Fruit fly (Drosophila melanogaster) whole organism, embryonic: Measurements from ENCODE around the gene CG42866.

ENCODE experiments used
- Bgb ChIP-seq: fragments of 200-800 bp; sonication (Bioruptor generic); IDR thresholded peaks from 2 replicates; pipeline ENCODE4 v1.3.6; 2022; ENCODE audit warnings: missing biosample characterization, missing genetic modification characterization; ENCODE audit not compliant: partially characterized antibody
- CG11560 ChIP-seq: fragments of 200-800 bp; sonication (Bioruptor generic); IDR thresholded peaks from 3 replicates; pipeline ENCODE4 v1.3.6; 2022; ENCODE audit warnings: missing biosample characterization, missing genetic modification characterization
- CG12744 ChIP-seq: fragments of 200-800 bp; sonication (Bioruptor generic); optimal IDR thresholded peaks from 2 replicates; lab custom pipeline; 2016; ENCODE audit warnings: missing biosample characterization, missing genetic modification characterization
- CG12942 ChIP-seq: fragments of 200-800 bp; sonication (Bioruptor generic); optimal IDR thresholded peaks from 3 replicates; lab custom pipeline; 2016; ENCODE audit warnings: missing biosample characterization, missing genetic modification characterization
- CG15011 ChIP-seq: fragments of 200-800 bp; sonication (Bioruptor generic); optimal IDR thresholded peaks from 3 replicates; lab custom pipeline; 2018; ENCODE audit warnings: missing biosample characterization, mild to moderate bottlenecking, missing genetic modification characterization
- CG1647 ChIP-seq: fragments of 200-800 bp; sonication (Bioruptor generic); optimal IDR thresholded peaks from 3 replicates; lab custom pipeline; 2016; ENCODE audit warnings: missing biosample characterization, missing genetic modification characterization
- CG2129 ChIP-seq: fragments of 200-800 bp; sonication (Bioruptor generic); IDR thresholded peaks from 2 replicates; pipeline ENCODE4 v1.3.6; 2022; ENCODE audit warnings: missing biosample characterization, missing genetic modification characterization; ENCODE audit not compliant: partially characterized antibody
- CG2889 ChIP-seq: fragments of 200-800 bp; sonication (Bioruptor generic); IDR thresholded peaks from 3 replicates; pipeline ENCODE4 v1.3.6; 2022; ENCODE audit warnings: missing biosample characterization, missing genetic modification characterization
- CG30403 ChIP-seq: fragments of 200-800 bp; sonication (Bioruptor generic); optimal IDR thresholded peaks from 3 replicates; lab custom pipeline; 2016; ENCODE audit warnings: missing biosample characterization, missing genetic modification characterization
- CG3847 ChIP-seq: fragments of 200-800 bp; sonication (Bioruptor generic); IDR thresholded peaks from 2 replicates; pipeline ENCODE4 v1.3.6; 2022; ENCODE audit warnings: missing biosample characterization, missing genetic modification characterization
- CG6689 ChIP-seq: fragments of 200-800 bp; sonication (Bioruptor generic); IDR thresholded peaks from 2 replicates; pipeline ENCODE4 v1.3.6; 2022; ENCODE audit warnings: missing biosample characterization, missing genetic modification characterization
- CG6854 ChIP-seq: fragments of 200-800 bp; sonication (Bioruptor generic); optimal IDR thresholded peaks from 3 replicates; lab custom pipeline; 2017; ENCODE audit warnings: missing biosample characterization, mild to moderate bottlenecking, missing genetic modification characterization
- CG7839 ChIP-seq: fragments of 200-800 bp; sonication (Bioruptor generic); optimal IDR thresholded peaks from 3 replicates; lab custom pipeline; 2018; ENCODE audit warnings: missing biosample characterization, mild to moderate bottlenecking, missing genetic modification characterization, moderate library complexity
- CG8089 ChIP-seq: fragments of 200-800 bp; sonication (Bioruptor generic); optimal IDR thresholded peaks from 3 replicates; lab custom pipeline; 2016; ENCODE audit warnings: missing biosample characterization, missing genetic modification characterization
- CG8290 ChIP-seq, 3 experiments: fragments of 200-800 bp; sonication (Bioruptor generic); optimal IDR thresholded peaks; 2 replicates each; lab custom pipeline; 2016 to 2019; ENCODE audit warnings: missing biosample characterization in 3 of 3, missing genetic modification characterization in 3 of 3, mild to moderate bottlenecking in 2 of 3, moderate library complexity in 1 of 3
- CG9797 ChIP-seq: fragments of 200-800 bp; sonication (Bioruptor generic); optimal IDR thresholded peaks from 3 replicates; lab custom pipeline; 2018; ENCODE audit warnings: missing biosample characterization, mild to moderate bottlenecking, missing genetic modification characterization
- CHES-1-like ChIP-seq: fragments of 200-800 bp; sonication (Bioruptor generic); optimal IDR thresholded peaks from 2 replicates; lab custom pipeline; 2016; ENCODE audit warnings: missing biosample characterization, missing genetic modification characterization
- Dll ChIP-seq: fragments of 200-800 bp; sonication (Bioruptor generic); IDR thresholded peaks from 4 replicates; pipeline ENCODE4 v1.3.6; 2022; ENCODE audit warnings: missing biosample characterization, missing genetic modification characterization; ENCODE audit not compliant: partially characterized antibody
- Doc3 ChIP-seq: fragments of 200-800 bp; sonication (Bioruptor generic); IDR thresholded peaks from 3 replicates; pipeline ENCODE4 v1.3.6; 2022; ENCODE audit warnings: missing biosample characterization, missing genetic modification characterization; ENCODE audit not compliant: partially characterized antibody
- Ets97D ChIP-seq: fragments of 200-800 bp; sonication (Bioruptor generic); optimal IDR thresholded peaks from 3 replicates; lab custom pipeline; 2016; ENCODE audit warnings: missing biosample characterization, missing genetic modification characterization
- Hr3 ChIP-seq: fragments of 200-800 bp; sonication (Bioruptor generic); optimal IDR thresholded peaks from 3 replicates; lab custom pipeline; 2016; ENCODE audit warnings: missing biosample characterization, missing genetic modification characterization
- Lim3 ChIP-seq: fragments of 200-800 bp; sonication (Bioruptor generic); IDR thresholded peaks from 2 replicates; pipeline ENCODE4 v1.3.6; 2022; ENCODE audit warnings: missing biosample characterization, missing genetic modification characterization
- MESR4 ChIP-seq: fragments of 200-800 bp; sonication (Bioruptor generic); optimal IDR thresholded peaks from 2 replicates; lab custom pipeline; 2018; ENCODE audit warnings: missing biosample characterization, mild to moderate bottlenecking, missing genetic modification characterization, moderate library complexity
- NK7.1 ChIP-seq: fragments of 200-800 bp; sonication (Bioruptor generic); optimal IDR thresholded peaks from 3 replicates; lab custom pipeline; 2016; ENCODE audit warnings: missing biosample characterization, missing genetic modification characterization
- Nf-YB ChIP-seq: fragments of 200-800 bp; sonication (Bioruptor generic); optimal IDR thresholded peaks from 3 replicates; lab custom pipeline; 2019; ENCODE audit warnings: missing biosample characterization, mild to moderate bottlenecking, missing genetic modification characterization, moderate library complexity
- NfI ChIP-seq: fragments of 200-800 bp; sonication (Bioruptor generic); optimal IDR thresholded peaks from 3 replicates; lab custom pipeline; 2018; ENCODE audit warnings: missing biosample characterization, mild to moderate bottlenecking, missing genetic modification characterization, moderate library complexity
- bowl ChIP-seq: fragments of 200-800 bp; sonication (Bioruptor generic); IDR thresholded peaks from 2 replicates; pipeline ENCODE4 v1.3.6; 2022; ENCODE audit warnings: missing biosample characterization, missing genetic modification characterization
- corto ChIP-seq: fragments of 200-800 bp; sonication (Bioruptor generic); optimal IDR thresholded peaks from 2 replicates; lab custom pipeline; 2016; ENCODE audit warnings: missing biosample characterization, mild to moderate bottlenecking, missing genetic modification characterization, moderate library complexity
- da ChIP-seq: fragments of 200-800 bp; sonication (Bioruptor generic); optimal IDR thresholded peaks from 2 replicates; lab custom pipeline; 2016; ENCODE audit warnings: missing biosample characterization, missing genetic modification characterization
- dati ChIP-seq: fragments of 200-800 bp; sonication (Bioruptor generic); IDR thresholded peaks from 2 replicates; pipeline ENCODE4 v1.3.6; 2022; ENCODE audit warnings: missing biosample characterization, missing genetic modification characterization
- emc ChIP-seq: fragments of 200-800 bp; sonication (Bioruptor generic); optimal IDR thresholded peaks from 2 replicates; lab custom pipeline; 2016; ENCODE audit warnings: missing biosample characterization, missing genetic modification characterization
- fd96Cb ChIP-seq: fragments of 200-800 bp; sonication (Bioruptor generic); optimal IDR thresholded peaks from 2 replicates; lab custom pipeline; 2018; ENCODE audit warnings: missing biosample characterization, mild to moderate bottlenecking, missing genetic modification characterization, moderate library complexity
- fu2 ChIP-seq: fragments of 200-800 bp; sonication (Bioruptor generic); optimal IDR thresholded peaks from 2 replicates; lab custom pipeline; 2016; ENCODE audit warnings: missing biosample characterization, missing genetic modification characterization
- grn ChIP-seq: fragments of 200-800 bp; sonication (Bioruptor generic); optimal IDR thresholded peaks from 3 replicates; lab custom pipeline; 2017; ENCODE audit warnings: missing biosample characterization, missing genetic modification characterization
- ham ChIP-seq: fragments of 200-800 bp; sonication (Bioruptor generic); IDR thresholded peaks from 2 replicates; pipeline ENCODE4 v1.3.6; 2022; ENCODE audit warnings: missing biosample characterization, missing genetic modification characterization
- maf-S ChIP-seq: fragments of 200-800 bp; sonication (Bioruptor generic); optimal IDR thresholded peaks from 2 replicates; lab custom pipeline; 2016; ENCODE audit warnings: missing biosample characterization, missing genetic modification characterization
- org-1 ChIP-seq: fragments of 200-800 bp; sonication (Bioruptor generic); optimal IDR thresholded peaks from 2 replicates; lab custom pipeline; 2017; ENCODE audit warnings: missing biosample characterization, missing genetic modification characterization
- pan ChIP-seq, 4 experiments: fragments of >200 bp in 3 of 4; fragments of 200-800 bp in 1 of 4; sonication (Bioruptor generic) in 1 of 4; optimal IDR thresholded peaks in 3 of 4; IDR thresholded peaks in 1 of 4; 2 replicates each; pipeline versions ENCODE4 v1.3.6 to Lab custom; 2017 to 2022; ENCODE audit warnings: missing biosample characterization in 2 of 4, missing genetic modification characterization in 2 of 4, mixed read lengths in 1 of 4
- prd ChIP-seq, 3 experiments: fragments of >200 bp in 2 of 3; fragments of 200-800 bp in 1 of 3; sonication (Bioruptor generic) in 1 of 3; optimal IDR thresholded peaks in 2 of 3; IDR thresholded peaks in 1 of 3; 2 replicates in 2 of 3; 3 replicates in 1 of 3; pipeline versions ENCODE4 v1.3.6 to Lab custom; 2017 to 2022; ENCODE audit warnings: missing biosample characterization in 1 of 3, missing genetic modification characterization in 1 of 3
- rib ChIP-seq: fragments of 200-800 bp; sonication (Bioruptor generic); IDR thresholded peaks from 2 replicates; pipeline ENCODE4 v1.3.6; 2022; ENCODE audit warnings: missing biosample characterization, missing genetic modification characterization
- slp2 ChIP-seq: fragments of 200-800 bp; sonication (Bioruptor generic); optimal IDR thresholded peaks from 2 replicates; lab custom pipeline; 2016; ENCODE audit warnings: missing biosample characterization, missing genetic modification characterization
- sr ChIP-seq: fragments of 200-800 bp; sonication (Bioruptor generic); IDR thresholded peaks from 3 replicates; pipeline ENCODE4 v1.3.6; 2022; ENCODE audit warnings: missing biosample characterization, missing genetic modification characterization
- sug ChIP-seq: fragments of 200-800 bp; optimal IDR thresholded peaks from 2 replicates; lab custom pipeline; 2019; ENCODE audit warnings: missing biosample characterization, mild to moderate bottlenecking, missing genetic modification characterization, moderate library complexity
- ttk ChIP-seq: fragments of 200-800 bp; sonication (Bioruptor generic); IDR thresholded peaks from 2 replicates; pipeline ENCODE4 v2.1.2; 2022; ENCODE audit warnings: missing biosample characterization, missing genetic modification characterization
- vnd ChIP-seq: fragments of 200-800 bp; sonication (Bioruptor generic); IDR thresholded peaks from 3 replicates; pipeline ENCODE4 v1.3.6; 2022; ENCODE audit warnings: missing biosample characterization, missing genetic modification characterization; ENCODE audit not compliant: partially characterized antibody
- vvl ChIP-seq: fragments of 200-800 bp; sonication (Bioruptor generic); IDR thresholded peaks from 2 replicates; pipeline ENCODE4 v1.3.6; 2022; ENCODE audit warnings: missing biosample characterization, missing genetic modification characterization
- wor ChIP-seq: fragments of 200-800 bp; sonication (Bioruptor generic); IDR thresholded peaks from 2 replicates; pipeline ENCODE4 v1.3.6; 2022; ENCODE audit warnings: missing biosample characterization, missing genetic modification characterization
- zfh2 ChIP-seq: fragments of 200-800 bp; sonication (Bioruptor generic); optimal IDR thresholded peaks from 2 replicates; lab custom pipeline; 2016; ENCODE audit warnings: missing biosample characterization, missing genetic modification characterization

The CG42866 gene

dm6 chr2L:19935085-19935846 is 26.2 kb downstream of the CG42866 start (continued):
- TF ChIP-seq dati (no peak), fd96Cb (tag; lab: Kevin White, UChicago) (no peak), slp2 (GFP tag; lab: Kevin White, UChicago) (no peak), ham (GFP tag; lab: Robert Waterston, UW) (no peak; the same call in 1 of the 2 replicates), org-1 (GFP tag; lab: Kevin White, UChicago) (no peak), prd (optimal IDR thresholded peaks at IDR 0.05; lab: Kevin White, UChicago) (no peak), prd (GFP tag; IDR thresholded peaks at IDR 0.05; lab: Robert Waterston, UW) (no peak), bowl (GFP tag; lab: Robert Waterston, UW) (no peak; the same call in 1 of the 2 replicates), Ets97D (no peak), CG7839 (tag; lab: Kevin White, UChicago) (peak; percentile 3), CG30403 (GFP tag; lab: Kevin White, UChicago) (no peak), CG6854 (peak; percentile 40), CG11560 (tag; lab: Robert Waterston, UW) (no peak), NfI (GFP tag; lab: Kevin White, UChicago) (peak; percentile 35), maf-S (GFP tag; lab: Kevin White, UChicago) (peak; percentile 12), ttk (GFP tag; lab: Robert Waterston, UW) (no peak), da (no peak), Dll (GFP tag; lab: Robert Waterston, UW) (no peak), Hr3 (no peak), NK7.1 (no peak), CG8290 (GFP tag; optimal IDR thresholded peaks at IDR 0.05; lab: Kevin White, UChicago) (no peak), CG8290 (tag; optimal IDR thresholded peaks at IDR 0.05; lab: Kevin White, UChicago) (peak; percentile 13 to 87), Nf-YB (GFP tag; lab: Kevin White, UChicago) (peak; percentile 11), grn (peak; percentile 69), CG2129 (GFP tag; lab: Robert Waterston, UW) (no peak), corto (GFP tag; lab: Kevin White, UChicago) (no peak), sug (tag; lab: Kevin White, UChicago) (peak; percentile 54), MESR4 (GFP tag; lab: Kevin White, UChicago) (peak; percentile 1), vnd (GFP tag; lab: Robert Waterston, UW) (no peak), Lim3 (GFP tag; lab: Robert Waterston, UW) (no peak), CG3847 (no peak), CG2889 (no peak), fu2 (GFP tag; lab: Kevin White, UChicago) (no peak), CHES-1-like (peak; percentile 9), emc (GFP tag; lab: Kevin White, UChicago) (no peak), CG1647 (GFP tag; lab: Kevin White, UChicago) (no peak), Doc3 (GFP tag; lab: Robert Waterston, UW) (no peak), sr (GFP tag; lab: Robert Waterston, UW) (0 out of 3 replicates have a peak, but pooled peaks have one; percentile 22), CG9797 (GFP tag; lab: Kevin White, UChicago) (no peak), CG12942 (GFP tag; lab: Kevin White, UChicago) (no peak), Bgb (GFP tag; lab: Robert Waterston, UW) (peak; percentile 70), CG8089 (GFP tag; lab: Kevin White, UChicago) (no peak), wor (GFP tag; lab: Robert Waterston, UW) (no peak), CG6689 (no peak), vvl (GFP tag; lab: Robert Waterston, UW) (peak; percentile 70), pan (optimal IDR thresholded peaks at IDR 0.05; lab: Kevin White, UChicago) (no peak), pan (GFP tag; optimal IDR thresholded peaks at IDR 0.05 in 1 of 2, IDR thresholded peaks at IDR 0.05 in 1 of 2) (peak in 1 of 2 experiments; percentile 33), CG12744 (no peak), rib (GFP tag; lab: Robert Waterston, UW) (peak; percentile 77; the same call in 1 of the 2 replicates), CG15011 (GFP tag; lab: Kevin White, UChicago) (no peak), zfh2 (GFP tag; lab: Kevin White, UChicago) (peak; percentile 4)
